Comparison of ENCODE assay signal across 1 fruit fly cellular context in the genomic region with DNA sequence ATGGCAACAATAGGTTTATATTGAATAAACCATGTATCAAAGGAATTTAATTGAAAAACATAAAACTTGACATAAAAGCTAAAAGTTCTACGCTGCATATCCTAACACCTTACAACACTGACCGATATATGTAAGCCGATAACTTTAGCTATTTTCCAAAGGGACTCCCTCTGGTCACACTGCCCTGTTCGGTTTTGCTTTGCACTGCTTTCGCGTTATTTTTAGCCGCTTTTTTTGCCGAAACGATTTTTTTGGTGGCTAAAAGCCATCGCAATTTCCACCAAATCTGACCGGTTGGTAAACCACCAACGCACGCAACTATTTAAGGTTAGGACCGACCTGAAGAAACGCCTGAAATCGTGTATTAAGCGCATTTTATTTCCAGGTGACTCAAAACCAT.
TF ChIP-seq lines count a peak whose summit lies in the region.

A gene (minus strand): TSS at position 26 of the 400 bp plus-strand sequence.
A gene (plus strand): TSS at position 175 of the 400 bp plus-strand sequence.

TF ChIP-seq in whole organism, embryonic, 481 proteins besides CTCF, POLR2A, EP300 and RAD21 (continued from another document and continues in another):
- TF ChIP-seq run (tag; optimal IDR thresholded peaks at IDR 0.05; lab: Kevin White, UChicago) (peak; percentile 1), HLH3B (GFP tag; IDR thresholded peaks at IDR 0.05; lab: Robert Waterston, UW) (no peak), cato (GFP tag; optimal IDR thresholded peaks at IDR 0.05; lab: Kevin White, UChicago; ENCODE audit: borderline replicate concordance) (no peak), HmgZ (tag; optimal IDR thresholded peaks at IDR 0.05; lab: Kevin White, UChicago) (peak; percentile 41), trem (tag; optimal IDR thresholded peaks at IDR 0.05; lab: Kevin White, UChicago) (peak; percentile 38), ab (GFP tag; optimal IDR thresholded peaks at IDR 0.05; lab: Kevin White, UChicago) (no peak), Usf (GFP tag; optimal IDR thresholded peaks at IDR 0.05; lab: Kevin White, UChicago) (no peak), CG15073 (GFP tag; optimal IDR thresholded peaks at IDR 0.05; lab: Kevin White, UChicago) (no peak), dm (GFP tag; optimal IDR thresholded peaks at IDR 0.05; lab: Kevin White, UChicago) (peak; percentile 21), CG17328 (GFP tag; IDR thresholded peaks at IDR 0.05; lab: Robert Waterston, UW) (no peak), CG14710 (tag; optimal IDR thresholded peaks at IDR 0.05; lab: Kevin White, UChicago) (peak; percentile 29), MESR4 (GFP tag; optimal IDR thresholded peaks at IDR 0.05; lab: Kevin White, UChicago) (peak; percentile 60), HLH54F (GFP tag; optimal IDR thresholded peaks at IDR 0.05; lab: Kevin White, UChicago) (no peak), BEAF-32 (GFP tag; optimal IDR thresholded peaks at IDR 0.05; lab: Kevin White, UChicago) (peak; percentile 53), Rfx (GFP tag; IDR thresholded peaks at IDR 0.05; lab: Robert Waterston, UW) (peak; percentile 39), tx (GFP tag; optimal IDR thresholded peaks at IDR 0.05; lab: Kevin White, UChicago) (no peak), hkb (optimal IDR thresholded peaks at IDR 0.05; lab: Kevin White, UChicago) (peak; percentile 43), hkb (GFP tag; IDR thresholded peaks at IDR 0.05; lab: Robert Waterston, UW) (no peak), CG30403 (GFP tag; optimal IDR thresholded peaks at IDR 0.05; lab: Kevin White, UChicago) (no peak), CG4360 (GFP tag; IDR thresholded peaks at IDR 0.05; lab: Robert Waterston, UW) (0 out of 2 replicates have a peak, but pooled peaks have one; percentile 38), YL-1 (GFP tag; optimal IDR thresholded peaks at IDR 0.05; lab: Kevin White, UChicago) (peak; percentile 65), H15 (GFP tag; IDR thresholded peaks at IDR 0.05; lab: Robert Waterston, UW) (no peak), CG2889 (GFP tag; IDR thresholded peaks at IDR 0.05; lab: Robert Waterston, UW) (no peak), jumu (GFP tag; optimal IDR thresholded peaks at IDR 0.05; lab: Kevin White, UChicago) (peak; percentile 45), CG13123 (GFP tag; optimal IDR thresholded peaks at IDR 0.05; lab: Kevin White, UChicago) (no peak), btn (GFP tag; optimal IDR thresholded peaks at IDR 0.05; lab: Kevin White, UChicago) (no peak), sug (tag; optimal IDR thresholded peaks at IDR 0.05; lab: Kevin White, UChicago) (peak; percentile 24), dmrt99B (tag; optimal IDR thresholded peaks at IDR 0.05; lab: Kevin White, UChicago) (no peak), Max (GFP tag; optimal IDR thresholded peaks at IDR 0.05; lab: Kevin White, UChicago) (no peak), row (GFP tag; IDR thresholded peaks at IDR 0.05; lab: Robert Waterston, UW) (peak; percentile 51; the same call in 1 of the 3 replicates), slou (GFP tag; optimal IDR thresholded peaks at IDR 0.05; lab: Kevin White, UChicago) (no peak), sens (GFP tag; lab: Kevin White, UChicago) (peak; percentile 72), CG12659 (GFP tag; optimal IDR thresholded peaks at IDR 0.05; lab: Kevin White, UChicago) (peak; percentile 49), eve (GFP tag; optimal IDR thresholded peaks at IDR 0.05; lab: Kevin White, UChicago) (no peak), CG2116 (GFP tag; optimal IDR thresholded peaks at IDR 0.05; lab: Kevin White, UChicago) (peak; percentile 43), Oaz (GFP tag; IDR thresholded peaks at IDR 0.05; lab: Robert Waterston, UW) (no peak), Poxn (GFP tag; IDR thresholded peaks at IDR 0.05; lab: Robert Waterston, UW) (no peak), CG34422 (GFP tag; IDR thresholded peaks at IDR 0.05; lab: Robert Waterston, UW) (peak; percentile 44; the same call in 1 of the 3 replicates), Dll (GFP tag; IDR thresholded peaks at IDR 0.05; lab: Robert Waterston, UW; ENCODE audit: partially characterized antibody) (peak; percentile 69; the same call in 3 of the 4 replicates), onecut (GFP tag; IDR thresholded peaks at IDR 0.05; lab: Robert Waterston, UW) (no peak), CG2712 (tag; optimal IDR thresholded peaks at IDR 0.05; lab: Kevin White, UChicago) (peak; percentile 11), CG1603 (tag; optimal IDR thresholded peaks at IDR 0.05; lab: Kevin White, UChicago) (peak; percentile 47), Sry-β (GFP tag; optimal IDR thresholded peaks at IDR 0.05; lab: Kevin White, UChicago) (peak; percentile 1), CG2129 (GFP tag; IDR thresholded peaks at IDR 0.05; lab: Robert Waterston, UW; ENCODE audit: partially characterized antibody) (no peak; the same call in 1 of the 2 replicates), gcm (GFP tag; optimal IDR thresholded peaks at IDR 0.05; lab: Kevin White, UChicago) (no peak), B-H2 (GFP tag; optimal IDR thresholded peaks at IDR 0.05; lab: Kevin White, UChicago) (peak; percentile 39), Lhr (GFP tag; optimal IDR thresholded peaks at IDR 0.05; lab: Kevin White, UChicago) (peak; percentile 44), fd64A (GFP tag; optimal IDR thresholded peaks at IDR 0.05; lab: Kevin White, UChicago) (no peak), CG15479 (GFP tag; optimal IDR thresholded peaks at IDR 0.05; lab: Kevin White, UChicago) (no peak), knrl (GFP tag; IDR thresholded peaks at IDR 0.05; lab: Robert Waterston, UW; ENCODE audit: partially characterized antibody) (peak; percentile 47; the same call in 2 of the 3 replicates), Hr39 (optimal IDR thresholded peaks at IDR 0.05; lab: Kevin White, UChicago) (no peak), CG7963 (GFP tag; IDR thresholded peaks at IDR 0.05; lab: Robert Waterston, UW; ENCODE audit: partially characterized antibody) (peak; percentile 51; the same call in 2 of the 3 replicates), CG1529 (GFP tag; optimal IDR thresholded peaks at IDR 0.05; lab: Kevin White, UChicago) (no peak), CG6689 (GFP tag; IDR thresholded peaks at IDR 0.05; lab: Robert Waterston, UW) (no peak), CG9932 (GFP tag; IDR thresholded peaks at IDR 0.05; lab: Robert Waterston, UW) (peak; percentile 39), CG18011 (GFP tag; optimal IDR thresholded peaks at IDR 0.05; lab: Kevin White, UChicago) (peak; percentile 73), E2f2 (GFP tag; IDR thresholded peaks at IDR 0.05; lab: Robert Waterston, UW) (peak; percentile 52), ham (GFP tag; IDR thresholded peaks at IDR 0.05; lab: Robert Waterston, UW) (no peak), dan (GFP tag; IDR thresholded peaks at IDR 0.05; lab: Robert Waterston, UW) (no peak), vnd (GFP tag; IDR thresholded peaks at IDR 0.05; lab: Robert Waterston, UW; ENCODE audit: partially characterized antibody) (peak; percentile 46; the same call in 1 of the 3 replicates), Pdp1 (GFP tag; optimal IDR thresholded peaks at IDR 0.05; lab: Kevin White, UChicago) (peak in 1 of 2 experiments; percentile 37), nom (GFP tag; optimal IDR thresholded peaks at IDR 0.05; lab: Kevin White, UChicago) (no peak), CG13624 (GFP tag; optimal IDR thresholded peaks at IDR 0.05; lab: Kevin White, UChicago) (peak; percentile 32), stwl (tag; optimal IDR thresholded peaks at IDR 0.05; lab: Kevin White, UChicago) (peak; percentile 100), CG10209 (GFP tag; optimal IDR thresholded peaks at IDR 0.05; lab: Kevin White, UChicago) (no peak), nmo (GFP tag; optimal IDR thresholded peaks at IDR 0.05; lab: Kevin White, UChicago) (peak; percentile 26), Adf1 (GFP tag; IDR thresholded peaks at IDR 0.05; lab: Robert Waterston, UW) (no peak), z (GFP tag; IDR thresholded peaks at IDR 0.05; lab: Robert Waterston, UW) (no peak), ato (GFP tag; IDR thresholded peaks at IDR 0.05; lab: Robert Waterston, UW; ENCODE audit: partially characterized antibody) (peak; percentile 50; the same call in 1 of the 2 replicates), pzg (GFP tag; optimal IDR thresholded peaks at IDR 0.05; lab: Kevin White, UChicago) (peak; percentile 78), sr (GFP tag; IDR thresholded peaks at IDR 0.05; lab: Robert Waterston, UW) (no peak), cad (GFP tag; optimal IDR thresholded peaks at IDR 0.05; lab: Kevin White, UChicago) (no peak), Scr (GFP tag; IDR thresholded peaks at IDR 0.05; lab: Robert Waterston, UW; ENCODE audit: partially characterized antibody) (peak; percentile 65), NC2β (GFP tag; optimal IDR thresholded peaks at IDR 0.05; lab: Kevin White, UChicago) (no peak), Sry-δ (GFP tag; optimal IDR thresholded peaks at IDR 0.05; lab: Kevin White, UChicago) (peak; percentile 60), phol (tag; optimal IDR thresholded peaks at IDR 0.05; lab: Kevin White, UChicago) (peak; percentile 33), CG31388 (GFP tag; optimal IDR thresholded peaks at IDR 0.05; lab: Kevin White, UChicago) (no peak), hbn (GFP tag; IDR thresholded peaks at IDR 0.05; lab: Robert Waterston, UW; ENCODE audit: partially characterized antibody) (peak; percentile 69), danr (GFP tag; IDR thresholded peaks at IDR 0.05; lab: Robert Waterston, UW) (no peak), caup (GFP tag; optimal IDR thresholded peaks at IDR 0.05; lab: Kevin White, UChicago; ENCODE audit: severe bottlenecking) (no peak), en (GFP tag; optimal IDR thresholded peaks at IDR 0.05; lab: Kevin White, UChicago) (no peak), Ada2b (GFP tag; IDR thresholded peaks at IDR 0.05; lab: Robert Waterston, UW) (no peak), CG12391 (tag; optimal IDR thresholded peaks at IDR 0.05; lab: Kevin White, UChicago) (no peak), ara (GFP tag; IDR thresholded peaks at IDR 0.05; lab: Robert Waterston, UW) (no peak), Doc3 (GFP tag; IDR thresholded peaks at IDR 0.05; lab: Robert Waterston, UW; ENCODE audit: partially characterized antibody) (peak; percentile 63; the same call in 2 of the 3 replicates), MBD-R2 (GFP tag; IDR thresholded peaks at IDR 0.05; lab: Robert Waterston, UW) (peak; percentile 81), bbx (GFP tag; IDR thresholded peaks at IDR 0.05; lab: Robert Waterston, UW; ENCODE audit: partially characterized antibody) (peak; percentile 84), hb (GFP tag; IDR thresholded peaks at IDR 0.05; lab: Robert Waterston, UW; ENCODE audit: partially characterized antibody) (no peak), chinmo (GFP tag; IDR thresholded peaks at IDR 0.05; lab: Robert Waterston, UW; ENCODE audit: partially characterized antibody) (peak; percentile 83; the same call in 2 of the 4 replicates), psq (GFP tag; optimal IDR thresholded peaks at IDR 0.05; lab: Kevin White, UChicago) (peak; percentile 85), CG8290 (GFP tag; optimal IDR thresholded peaks at IDR 0.05; lab: Kevin White, UChicago) (peak; percentile 71), CG8290 (tag; optimal IDR thresholded peaks at IDR 0.05; lab: Kevin White, UChicago) (peak in 1 of 2 experiments; percentile 54), Xbp1 (GFP tag; optimal IDR thresholded peaks at IDR 0.05; lab: Kevin White, UChicago) (peak; percentile 20), mld (GFP tag; IDR thresholded peaks at IDR 0.05; lab: Robert Waterston, UW; ENCODE audit: partially characterized antibody) (0 out of 3 replicates have a peak, but pooled peaks have one; percentile 40), Myb (GFP tag; optimal IDR thresholded peaks at IDR 0.05; lab: Kevin White, UChicago) (peak; percentile 11), CG15514 (GFP tag; optimal IDR thresholded peaks at IDR 0.05; lab: Kevin White, UChicago) (peak; percentile 42), Dref (GFP tag; IDR thresholded peaks at IDR 0.05; lab: Robert Waterston, UW) (peak; percentile 81), luna (GFP tag; optimal IDR thresholded peaks at IDR 0.05; lab: Kevin White, UChicago) (no peak), CG34224 (GFP tag; IDR thresholded peaks at IDR 0.05; lab: Robert Waterston, UW; ENCODE audit: partially characterized antibody) (peak; percentile 86), prd (optimal IDR thresholded peaks at IDR 0.05; lab: Kevin White, UChicago) (no peak), prd (GFP tag; IDR thresholded peaks at IDR 0.05; lab: Robert Waterston, UW) (0 out of 3 replicates have a peak, but pooled peaks have one; percentile 13), CG10431 (GFP tag; optimal IDR thresholded peaks at IDR 0.05; lab: Kevin White, UChicago) (no peak), zen2 (GFP tag; IDR thresholded peaks at IDR 0.05; lab: Robert Waterston, UW; ENCODE audit: partially characterized antibody) (peak; percentile 86), ken (GFP tag; IDR thresholded peaks at IDR 0.05; lab: Robert Waterston, UW) (no peak), dpn (GFP tag; optimal IDR thresholded peaks at IDR 0.05; lab: Kevin White, UChicago) (no peak), ci (GFP tag; IDR thresholded peaks at IDR 0.05; lab: Robert Waterston, UW) (0 out of 3 replicates have a peak, but pooled peaks have one; percentile 40), Xrp1 (GFP tag; IDR thresholded peaks at IDR 0.05; lab: Robert Waterston, UW) (no peak), grau (tag; optimal IDR thresholded peaks at IDR 0.05; lab: Kevin White, UChicago) (peak; percentile 24), Opbp (GFP tag; IDR thresholded peaks at IDR 0.05; lab: Robert Waterston, UW; ENCODE audit: partially characterized antibody) (peak; percentile 80; the same call in 2 of the 3 replicates), Dbx (GFP tag; IDR thresholded peaks at IDR 0.05; lab: Robert Waterston, UW) (peak; percentile 8; the same call in 1 of the 3 replicates), CG10267 (tag; optimal IDR thresholded peaks at IDR 0.05; lab: Kevin White, UChicago) (peak; percentile 88), tll (GFP tag; optimal IDR thresholded peaks at IDR 0.05; lab: Kevin White, UChicago) (no peak), vvl (GFP tag; IDR thresholded peaks at IDR 0.05; lab: Robert Waterston, UW) (peak; percentile 20; the same call in 1 of the 2 replicates), CG8388 (GFP tag; optimal IDR thresholded peaks at IDR 0.05; lab: Kevin White, UChicago) (no peak), bigmax (GFP tag; optimal IDR thresholded peaks at IDR 0.05; lab: Kevin White, UChicago) (peak; percentile 87), Meics (GFP tag; optimal IDR thresholded peaks at IDR 0.05; lab: Kevin White, UChicago) (no peak), CG9797 (GFP tag; optimal IDR thresholded peaks at IDR 0.05; lab: Kevin White, UChicago) (peak; percentile 68), CG31365 (tag; optimal IDR thresholded peaks at IDR 0.05; lab: Kevin White, UChicago) (peak; percentile 72), Med (GFP tag; lab: Kevin White, UChicago) (peak; percentile 85), ttk (GFP tag; IDR thresholded peaks at IDR 0.05; lab: Robert Waterston, UW) (no peak), Dp (GFP tag; optimal IDR thresholded peaks at IDR 0.05; lab: Kevin White, UChicago) (peak; percentile 47), CG4282 (GFP tag; optimal IDR thresholded peaks at IDR 0.05; lab: Kevin White, UChicago) (peak; percentile 4), CG33213 (GFP tag; optimal IDR thresholded peaks at IDR 0.05; lab: Kevin White, UChicago) (peak; percentile 41)
